Fruit fly (Drosophila melanogaster): ENCODE data around the gene CG14985.

CG14985 gene

dm6 chr3L:4021260-4021831, 18.1 kb downstream of the CG14985 start, which contains the start of gene Mul1:
TSS of gene Mul1 (plus strand) at chr3L:4021457.
- TF ChIP-seq esn (GFP tag; optimal IDR thresholded peaks at IDR 0.05), result peak; percentile 5
- TF ChIP-seq salr (GFP tag; optimal IDR thresholded peaks at IDR 0.05), result no peak
- peak; percentile 28 for TF ChIP-seq vri (GFP tag; optimal IDR thresholded peaks at IDR 0.05)
- TF ChIP-seq fkh (GFP tag; optimal IDR thresholded peaks at IDR 0.05), result peak; percentile 90

- TF ChIP-seq svp (GFP tag) (peak; percentile 91), CG8319 (GFP tag; optimal IDR thresholded peaks at IDR 0.05) (no peak)
Measured at dm6 chr3L:4024464-4024863, 21.2 kb downstream of the CG14985 start.

dm6 chr3L:4025738-4026505, 22.6 kb downstream of the CG14985 start, which contains the start of gene CG11594:
TSS of gene CG11594 (minus strand) at chr3L:4026011.
- TF ChIP-seq CG34406 (GFP tag; optimal IDR thresholded peaks at IDR 0.05), result no peak
- peak; percentile 91 for TF ChIP-seq fkh (GFP tag; optimal IDR thresholded peaks at IDR 0.05)
- no peak for TF ChIP-seq CG11294 (GFP tag; IDR thresholded peaks at IDR 0.05)
- no peak for TF ChIP-seq CG31627 (GFP tag; optimal IDR thresholded peaks at IDR 0.05)
- no peak for TF ChIP-seq CG6163 (GFP tag; IDR thresholded peaks at IDR 0.05)
- no peak for TF ChIP-seq Lpt (GFP tag; optimal IDR thresholded peaks at IDR 0.05)
- TF ChIP-seq CG11762 (GFP tag; optimal IDR thresholded peaks at IDR 0.05; ENCODE audit: insufficient read depth), result no peak
- peak; percentile 66 for TF ChIP-seq vri (GFP tag; optimal IDR thresholded peaks at IDR 0.05)
- no peak for TF ChIP-seq Eip78C (GFP tag)

- TF ChIP-seq Met (GFP tag; optimal IDR thresholded peaks at IDR 0.05), result no peak
- TF ChIP-seq fd85E (GFP tag; optimal IDR thresholded peaks at IDR 0.05), result no peak
- no peak for TF ChIP-seq CG6163 (GFP tag; IDR thresholded peaks at IDR 0.05)
- no peak for TF ChIP-seq CG8119 (GFP tag; IDR thresholded peaks at IDR 0.05)
- TF ChIP-seq CG6808 (GFP tag; optimal IDR thresholded peaks at IDR 0.05), result no peak
- TF ChIP-seq CG10631 (GFP tag; optimal IDR thresholded peaks at IDR 0.05), result no peak
- no peak for TF ChIP-seq CG8319 (GFP tag; optimal IDR thresholded peaks at IDR 0.05)
- TF ChIP-seq CG6276 (GFP tag; optimal IDR thresholded peaks at IDR 0.05), result no peak
- TF ChIP-seq cyc (GFP tag; optimal IDR thresholded peaks at IDR 0.05), result no peak
- TF ChIP-seq Ets21C (GFP tag; optimal IDR thresholded peaks at IDR 0.05), result no peak
- TF ChIP-seq eg (GFP tag; IDR thresholded peaks at IDR 0.05), result no peak
- TF ChIP-seq fd59A (GFP tag; optimal IDR thresholded peaks at IDR 0.05), result no peak
Measured at dm6 chr3L:4026506-4026868, 23.2 kb downstream of the CG14985 start, which contains the start of gene Gr64a. TSS of gene Gr64a (plus strand) at chr3L:4026769.

- TF ChIP-seq CG32006 (GFP tag; optimal IDR thresholded peaks at IDR 0.05) (no peak), ss (GFP tag; optimal IDR thresholded peaks at IDR 0.05) (no peak), salr (GFP tag; optimal IDR thresholded peaks at IDR 0.05) (no peak), Hr38 (GFP tag; optimal IDR thresholded peaks at IDR 0.05) (no peak), CG6854 (GFP tag; optimal IDR thresholded peaks at IDR 0.05) (no peak), cyc (GFP tag; optimal IDR thresholded peaks at IDR 0.05) (no peak), acj6 (GFP tag; optimal IDR thresholded peaks at IDR 0.05) (no peak)
Measured at dm6 chr3L:4028305-4028704, 25.0 kb downstream of the CG14985 start, which contains the start of the genes Gr64b and Gr64c. TSS of gene Gr64b (plus strand) at chr3L:4028605. TSS of gene Gr64c (plus strand) at chr3L:4028605.

- no peak for TF ChIP-seq eg (GFP tag; IDR thresholded peaks at IDR 0.05)
- TF ChIP-seq Sox102F (GFP tag; optimal IDR thresholded peaks at IDR 0.05), result no peak
- no peak for TF ChIP-seq achi (GFP tag; optimal IDR thresholded peaks at IDR 0.05)
- no peak for TF ChIP-seq CG6808 (GFP tag; optimal IDR thresholded peaks at IDR 0.05)
- TF ChIP-seq Hr38 (GFP tag; optimal IDR thresholded peaks at IDR 0.05), result no peak
- TF ChIP-seq Lpt (GFP tag; optimal IDR thresholded peaks at IDR 0.05), result no peak
- TF ChIP-seq Smox (GFP tag; optimal IDR thresholded peaks at IDR 0.05), result no peak
- no peak for TF ChIP-seq CG4318 (GFP tag; optimal IDR thresholded peaks at IDR 0.05)
- TF ChIP-seq CG8632 (GFP tag; optimal IDR thresholded peaks at IDR 0.05), result no peak
- no peak for TF ChIP-seq acj6 (GFP tag; optimal IDR thresholded peaks at IDR 0.05)
- TF ChIP-seq CG9139 (GFP tag; optimal IDR thresholded peaks at IDR 0.05), result no peak
Measured at dm6 chr3L:4031762-4032161, 28.5 kb downstream of the CG14985 start, which contains the start of the genes Gr64d and Gr64e. TSS of gene Gr64d (plus strand) at chr3L:4032062. TSS of gene Gr64e (plus strand) at chr3L:4032141.
